Fruit fly (Drosophila melanogaster) whole organism, embryonic: ENCODE results near the gene Mics1.

ENCODE experiments used
- Asciz ChIP-seq: fragments of 200-800 bp; sonication (Bioruptor generic); optimal IDR thresholded peaks from 2 replicates; lab custom pipeline; 2017; ENCODE audit warnings: missing biosample characterization, mild to moderate bottlenecking, missing genetic modification characterization, missing genetic modification reagents
- Atf3 ChIP-seq: fragments of 200-800 bp; sonication (Bioruptor generic); optimal IDR thresholded peaks from 3 replicates; lab custom pipeline; 2016; ENCODE audit warnings: missing biosample characterization, missing genetic modification characterization
- BtbVII ChIP-seq: fragments of 200-800 bp; sonication (Bioruptor generic); optimal IDR thresholded peaks from 3 replicates; lab custom pipeline; 2017; ENCODE audit warnings: missing biosample characterization, mild to moderate bottlenecking, missing genetic modification characterization
- CG10959 ChIP-seq: fragments of 200-800 bp; sonication (Bioruptor generic); IDR thresholded peaks from 2 replicates; pipeline ENCODE4 v1.3.6; 2022; ENCODE audit warnings: missing biosample characterization, missing genetic modification characterization
- CG13624 ChIP-seq: fragments of 200-800 bp; sonication (Bioruptor generic); optimal IDR thresholded peaks from 2 replicates; lab custom pipeline; 2016; ENCODE audit warnings: missing biosample characterization, missing genetic modification characterization
- CG15011 ChIP-seq: fragments of 200-800 bp; sonication (Bioruptor generic); optimal IDR thresholded peaks from 3 replicates; lab custom pipeline; 2018; ENCODE audit warnings: missing biosample characterization, mild to moderate bottlenecking, missing genetic modification characterization
- CG15601 ChIP-seq: fragments of 200-800 bp; sonication (Bioruptor generic); optimal IDR thresholded peaks from 3 replicates; lab custom pipeline; 2019; ENCODE audit warnings: missing biosample characterization, mild to moderate bottlenecking, missing genetic modification characterization, moderate library complexity
- CG1603 ChIP-seq: fragments of 200-800 bp; sonication (Bioruptor generic); optimal IDR thresholded peaks from 2 replicates; lab custom pipeline; 2019; ENCODE audit warnings: missing biosample characterization, mild to moderate bottlenecking, missing genetic modification characterization, moderate library complexity
- CG33557 ChIP-seq: fragments of 200-800 bp; sonication (Bioruptor generic); optimal IDR thresholded peaks from 2 replicates; lab custom pipeline; 2019; ENCODE audit warnings: missing biosample characterization, mild to moderate bottlenecking, missing genetic modification characterization, moderate library complexity
- CG3838 ChIP-seq: fragments of 200-800 bp; sonication (Bioruptor generic); optimal IDR thresholded peaks from 3 replicates; lab custom pipeline; 2016; ENCODE audit warnings: missing biosample characterization, missing genetic modification characterization
- CG5953 ChIP-seq: fragments of 200-800 bp; sonication (Bioruptor generic); IDR thresholded peaks from 2 replicates; pipeline ENCODE4 v1.3.6; 2022; ENCODE audit warnings: missing biosample characterization, missing genetic modification characterization
- CG6272 ChIP-seq: fragments of 200-800 bp; sonication (Bioruptor generic); IDR thresholded peaks from 2 replicates; pipeline ENCODE4 v1.3.6; 2022; ENCODE audit warnings: missing biosample characterization, missing genetic modification characterization
- CG6683 ChIP-seq: fragments of 200-800 bp; sonication (Bioruptor generic); optimal IDR thresholded peaks from 2 replicates; lab custom pipeline; 2017; ENCODE audit warnings: missing biosample characterization, mild to moderate bottlenecking, missing genetic modification characterization, missing genetic modification reagents
- CG8388 ChIP-seq: fragments of 200-800 bp; sonication (Bioruptor generic); optimal IDR thresholded peaks from 2 replicates; lab custom pipeline; 2019; ENCODE audit warnings: missing biosample characterization, mild to moderate bottlenecking, missing genetic modification characterization, moderate library complexity
- CG8944 ChIP-seq: fragments of 200-800 bp; sonication (Bioruptor generic); optimal IDR thresholded peaks from 3 replicates; lab custom pipeline; 2016; ENCODE audit warnings: missing biosample characterization, missing genetic modification characterization
- CG9437 ChIP-seq: fragments of 200-800 bp; sonication (Bioruptor generic); optimal IDR thresholded peaks from 2 replicates; lab custom pipeline; 2018; ENCODE audit warnings: missing biosample characterization, mild to moderate bottlenecking, missing genetic modification characterization
- CG9817 ChIP-seq: fragments of 200-800 bp; sonication (Bioruptor generic); optimal IDR thresholded peaks from 2 replicates; lab custom pipeline; 2018; ENCODE audit warnings: missing biosample characterization, mild to moderate bottlenecking, missing genetic modification characterization, moderate library complexity
- Chrac-16 ChIP-seq: fragments of 200-800 bp; sonication (Bioruptor generic); optimal IDR thresholded peaks from 3 replicates; lab custom pipeline; 2016; ENCODE audit warnings: missing biosample characterization, missing genetic modification characterization
- CkIIα-i1 ChIP-seq: fragments of 200-800 bp; sonication (Bioruptor generic); IDR thresholded peaks from 2 replicates; pipeline ENCODE4 v1.3.6; 2022; ENCODE audit warnings: missing biosample characterization, missing genetic modification characterization
- D19B ChIP-seq: fragments of 200-800 bp; sonication (Bioruptor generic); optimal IDR thresholded peaks from 2 replicates; lab custom pipeline; 2017; ENCODE audit warnings: missing biosample characterization, mild to moderate bottlenecking, missing genetic modification characterization
- Doc2 ChIP-seq: fragments of 200-800 bp; sonication (Bioruptor generic); IDR thresholded peaks from 2 replicates; pipeline ENCODE4 v1.3.6; 2022; ENCODE audit warnings: missing biosample characterization, missing genetic modification characterization
- Fer1 ChIP-seq: fragments of 200-800 bp; sonication (Bioruptor generic); optimal IDR thresholded peaks from 2 replicates; lab custom pipeline; 2017; ENCODE audit warnings: missing biosample characterization, mild to moderate bottlenecking, missing genetic modification characterization
- Fer3 ChIP-seq: fragments of 200-800 bp; sonication (Bioruptor generic); optimal IDR thresholded peaks from 2 replicates; lab custom pipeline; 2018; ENCODE audit warnings: missing biosample characterization, mild to moderate bottlenecking, missing genetic modification characterization, moderate library complexity
- HLH4C ChIP-seq: fragments of 200-800 bp; sonication (Bioruptor generic); IDR thresholded peaks from 3 replicates; pipeline ENCODE4 v1.3.6; 2022; ENCODE audit warnings: missing biosample characterization, missing genetic modification characterization; ENCODE audit not compliant: partially characterized antibody
- Opbp ChIP-seq: fragments of 200-800 bp; sonication (Bioruptor generic); IDR thresholded peaks from 3 replicates; pipeline ENCODE4 v1.3.6; 2022; ENCODE audit warnings: missing biosample characterization, missing genetic modification characterization; ENCODE audit not compliant: partially characterized antibody
- Scr ChIP-seq: fragments of 200-800 bp; sonication (Bioruptor generic); IDR thresholded peaks from 2 replicates; pipeline ENCODE4 v1.3.6; 2022; ENCODE audit warnings: missing biosample characterization, missing genetic modification characterization; ENCODE audit not compliant: partially characterized antibody
- Sox100B ChIP-seq: fragments of 200-800 bp; sonication (Bioruptor generic); optimal IDR thresholded peaks from 3 replicates; lab custom pipeline; 2018; ENCODE audit warnings: missing biosample characterization, mild to moderate bottlenecking, missing genetic modification characterization
- Sry-δ ChIP-seq: fragments of 200-800 bp; sonication (Bioruptor generic); optimal IDR thresholded peaks from 2 replicates; lab custom pipeline; 2016; ENCODE audit warnings: missing biosample characterization, missing genetic modification characterization
- YL-1 ChIP-seq: fragments of 200-800 bp; sonication (Bioruptor generic); optimal IDR thresholded peaks from 3 replicates; lab custom pipeline; 2017; ENCODE audit warnings: missing biosample characterization, mild to moderate bottlenecking, missing genetic modification characterization
- bcd ChIP-seq: fragments of 200-800 bp; sonication (Bioruptor generic); optimal IDR thresholded peaks from 2 replicates; lab custom pipeline; 2017; ENCODE audit warnings: missing biosample characterization, mild to moderate bottlenecking, missing genetic modification characterization
- cad ChIP-seq: fragments of >200 bp; optimal IDR thresholded peaks from 2 replicates; lab custom pipeline; 2017; ENCODE audit warnings: missing biosample characterization, missing genetic modification characterization
- cas ChIP-seq: fragments of 200-800 bp; sonication (Bioruptor generic); IDR thresholded peaks from 2 replicates; pipeline ENCODE4 v1.3.6; 2022; ENCODE audit warnings: missing biosample characterization, missing genetic modification characterization
- caup ChIP-seq: fragments of 200-800 bp; sonication (Bioruptor generic); optimal IDR thresholded peaks from 3 replicates; lab custom pipeline; 2017; ENCODE audit warnings: missing biosample characterization, mild to moderate bottlenecking, missing genetic modification characterization, moderate library complexity; ENCODE audit not compliant: severe bottlenecking
- chn ChIP-seq: fragments of 200-800 bp; sonication (Bioruptor generic); optimal IDR thresholded peaks from 2 replicates; lab custom pipeline; 2016; ENCODE audit warnings: missing biosample characterization, missing genetic modification characterization
- disco-r ChIP-seq: fragments of 200-800 bp; sonication (Bioruptor generic); optimal IDR thresholded peaks from 2 replicates; lab custom pipeline; 2016; ENCODE audit warnings: missing biosample characterization, missing genetic modification characterization
- ftz-f1 ChIP-seq: fragments of 200-800 bp; sonication (Bioruptor generic); optimal IDR thresholded peaks from 2 replicates; lab custom pipeline; 2016; ENCODE audit warnings: missing biosample characterization, missing genetic modification characterization
- hb ChIP-seq: fragments of 200-800 bp; sonication (Bioruptor generic); IDR thresholded peaks from 3 replicates; pipeline ENCODE4 v1.3.6; 2022; ENCODE audit warnings: missing biosample characterization, missing genetic modification characterization; ENCODE audit not compliant: partially characterized antibody
- hkb ChIP-seq, 2 experiments: fragments of 200-800 bp in 1 of 2; fragments of >200 bp in 1 of 2; sonication (Bioruptor generic) in 1 of 2; IDR thresholded peaks in 1 of 2; optimal IDR thresholded peaks in 1 of 2; 2 replicates each; pipeline versions ENCODE4 v1.3.6 to Lab custom; 2017 to 2022; ENCODE audit warnings: missing biosample characterization in 1 of 2, missing genetic modification characterization in 1 of 2
- jing ChIP-seq: fragments of 200-800 bp; sonication (Bioruptor generic); optimal IDR thresholded peaks from 2 replicates; lab custom pipeline; 2018; ENCODE audit warnings: missing biosample characterization, mild to moderate bottlenecking, missing genetic modification characterization
- lilli ChIP-seq: fragments of 200-800 bp; sonication (Bioruptor generic); optimal IDR thresholded peaks from 3 replicates; lab custom pipeline; 2016; ENCODE audit warnings: missing biosample characterization, missing genetic modification characterization
- nmo ChIP-seq: fragments of 200-800 bp; sonication (Bioruptor generic); optimal IDR thresholded peaks from 2 replicates; lab custom pipeline; 2018; ENCODE audit warnings: missing biosample characterization, mild to moderate bottlenecking, missing genetic modification characterization, moderate library complexity
- peb ChIP-seq: fragments of 200-800 bp; sonication (Bioruptor generic); IDR thresholded peaks from 2 replicates; pipeline ENCODE4 v1.3.6; 2022; ENCODE audit warnings: missing biosample characterization, missing genetic modification characterization
- pho ChIP-seq: fragments of 200-800 bp; sonication (Bioruptor generic); optimal IDR thresholded peaks from 2 replicates; lab custom pipeline; 2016; ENCODE audit warnings: missing biosample characterization, missing genetic modification characterization
- pros ChIP-seq: fragments of 200-800 bp; sonication (Bioruptor generic); optimal IDR thresholded peaks from 3 replicates; lab custom pipeline; 2019; ENCODE audit warnings: missing biosample characterization, mild to moderate bottlenecking, missing genetic modification characterization, moderate library complexity
- row ChIP-seq: fragments of 200-800 bp; sonication (Bioruptor generic); IDR thresholded peaks from 3 replicates; pipeline ENCODE4 v1.3.6; 2022; ENCODE audit warnings: missing biosample characterization, missing genetic modification characterization
- sna ChIP-seq: fragments of 200-800 bp; sonication (Bioruptor generic); IDR thresholded peaks from 2 replicates; pipeline ENCODE4 v1.3.6; 2022; ENCODE audit warnings: missing biosample characterization, missing genetic modification characterization; ENCODE audit not compliant: partially characterized antibody
- ttk ChIP-seq: fragments of 200-800 bp; sonication (Bioruptor generic); IDR thresholded peaks from 2 replicates; pipeline ENCODE4 v2.1.2; 2022; ENCODE audit warnings: missing biosample characterization, missing genetic modification characterization
- z ChIP-seq: fragments of 200-800 bp; sonication (Bioruptor generic); IDR thresholded peaks from 3 replicates; pipeline ENCODE4 v1.3.6; 2022; ENCODE audit warnings: missing biosample characterization, missing genetic modification characterization
- zfh1 ChIP-seq: fragments of 200-800 bp; sonication (Bioruptor generic); IDR thresholded peaks from 3 replicates; pipeline ENCODE4 v1.3.6; 2022; ENCODE audit warnings: missing biosample characterization, missing genetic modification characterization

The Mics1 gene

DNA sequence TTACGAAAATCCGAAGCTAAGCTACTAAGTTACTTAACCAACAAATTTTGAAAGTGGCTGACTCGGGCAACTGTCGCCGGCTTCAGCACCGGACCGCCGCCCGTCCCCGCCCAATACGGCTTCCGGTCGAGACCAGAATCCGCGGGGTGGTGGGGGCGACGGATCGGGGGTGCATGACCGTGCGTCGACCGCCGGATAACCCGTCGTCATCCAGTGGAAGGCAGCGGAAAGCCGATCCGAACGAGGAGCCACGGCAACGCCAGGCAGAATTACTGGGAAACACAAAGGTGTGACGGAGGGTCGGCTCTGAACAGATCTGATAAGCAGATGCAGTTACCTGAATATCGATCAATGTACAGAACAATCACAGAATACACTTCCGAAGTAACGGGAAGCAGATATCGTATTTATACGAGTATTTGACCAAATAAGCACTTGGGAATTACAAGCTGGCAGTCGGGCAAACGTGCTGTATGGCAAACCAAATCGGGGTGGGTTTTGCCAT, 27.5 kb downstream of the Mics1 start (continued):
- TF ChIP-seq pho (GFP tag; lab: Kevin White, UChicago) (peak; percentile 54), Fer1 (GFP tag; lab: Kevin White, UChicago) (peak; percentile 85), Sry-δ (GFP tag; lab: Kevin White, UChicago) (no peak), Chrac-16 (GFP tag; lab: Kevin White, UChicago) (peak; percentile 54), sna (peak; percentile 86), ttk (peak; percentile 51), z (GFP tag; lab: Robert Waterston, UW) (peak; percentile 53; the same call in 1 of the 3 replicates), HLH4C (GFP tag; lab: Robert Waterston, UW) (peak; percentile 96), YL-1 (GFP tag; lab: Kevin White, UChicago) (peak; percentile 32), CG15601 (tag; lab: Kevin White, UChicago) (peak; percentile 70), CG5953 (GFP tag; lab: Robert Waterston, UW) (no peak; the same call in 1 of the 2 replicates), Doc2 (GFP tag; lab: Robert Waterston, UW) (no peak), CG3838 (GFP tag; lab: Kevin White, UChicago) (peak; percentile 2), chn (GFP tag; lab: Kevin White, UChicago) (peak; percentile 90), CG33557 (GFP tag; lab: Kevin White, UChicago) (peak; percentile 64), CG6272 (GFP tag; lab: Robert Waterston, UW) (peak; percentile 32; the same call in 1 of the 2 replicates), Opbp (GFP tag; lab: Robert Waterston, UW) (peak; percentile 99), hkb (optimal IDR thresholded peaks at IDR 0.05; lab: Kevin White, UChicago) (no peak), hkb (GFP tag; IDR thresholded peaks at IDR 0.05; lab: Robert Waterston, UW) (peak; percentile 79), CG9437 (GFP tag; lab: Kevin White, UChicago) (no peak), Scr (GFP tag; lab: Robert Waterston, UW) (peak; percentile 87), ftz-f1 (GFP tag; lab: Kevin White, UChicago) (peak; percentile 45), CG10959 (GFP tag; lab: Robert Waterston, UW) (0 out of 2 replicates have a peak, but pooled peaks have one; percentile 48), lilli (peak; percentile 51), bcd (GFP tag; lab: Kevin White, UChicago) (peak; percentile 37), CG8944 (peak; percentile 59), Sox100B (no peak), CG13624 (peak; percentile 40), Fer3 (tag; lab: Kevin White, UChicago) (peak; percentile 49), jing (GFP tag; lab: Kevin White, UChicago) (no peak), Asciz (GFP tag; lab: Kevin White, UChicago) (peak; percentile 11), nmo (GFP tag; lab: Kevin White, UChicago) (peak; percentile 28), CG15011 (GFP tag; lab: Kevin White, UChicago) (peak; percentile 37), D19B (GFP tag; lab: Kevin White, UChicago) (peak; percentile 4), row (GFP tag; lab: Robert Waterston, UW) (peak; percentile 58; the same call in 1 of the 3 replicates), Atf3 (peak; percentile 42), pros (GFP tag; lab: Kevin White, UChicago) (peak; percentile 97), hb (GFP tag; lab: Robert Waterston, UW) (peak; percentile 95), cas (peak; percentile 50; the same call in 1 of the 2 replicates), CG8388 (GFP tag; lab: Kevin White, UChicago) (peak; percentile 24), cad (GFP tag; lab: Kevin White, UChicago) (no peak), CG1603 (tag; lab: Kevin White, UChicago) (peak; percentile 54), disco-r (GFP tag; lab: Kevin White, UChicago) (no peak), BtbVII (GFP tag; lab: Kevin White, UChicago) (peak; percentile 9), CkIIα-i1 (no peak), caup (peak; percentile 80), peb (no peak; the same call in 1 of the 2 replicates), zfh1 (GFP tag; lab: Robert Waterston, UW) (peak; percentile 68; the same call in 1 of the 3 replicates), CG6683 (peak; percentile 12), CG9817 (tag; lab: Kevin White, UChicago) (peak; percentile 48)
